Fruit fly (Drosophila melanogaster): ENCODE results near the gene CG3430.

The CG3430 gene

DNA sequence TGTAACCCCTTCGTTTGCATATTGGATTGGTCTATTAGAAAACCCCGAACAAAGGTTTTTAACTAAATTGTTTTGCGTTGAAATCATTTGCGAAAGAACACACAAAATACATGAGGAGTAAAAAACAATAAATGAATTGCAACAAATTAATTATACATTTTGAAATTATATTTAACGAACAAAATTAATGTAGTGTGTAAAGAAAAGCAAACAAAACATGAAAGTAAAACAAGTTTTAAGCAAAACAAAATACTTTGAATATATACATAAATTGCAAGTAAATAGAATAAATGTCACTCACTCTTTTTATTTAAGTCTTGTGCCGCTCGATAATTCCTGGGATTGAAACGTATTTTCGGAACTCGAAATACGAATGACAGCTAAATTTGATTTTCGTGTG is 25.0 kb upstream of the CG3430 start, which contains the start of gene CG43232:
Gene CG43232 (plus strand): TSS at position 301 of the 400 bp plus-strand sequence.
- no peak for TF ChIP-seq Sry-δ (GFP tag; optimal IDR thresholded peaks at IDR 0.05)
- no peak for TF ChIP-seq ap (GFP tag; IDR thresholded peaks at IDR 0.05)
- TF ChIP-seq CTCF (GFP tag; optimal IDR thresholded peaks at IDR 0.05): no peak
- no peak for TF ChIP-seq ttk (GFP tag; IDR thresholded peaks at IDR 0.05)
- no peak for TF ChIP-seq zen (tag; optimal IDR thresholded peaks at IDR 0.05)
- no peak for TF ChIP-seq CG5245 (GFP tag; optimal IDR thresholded peaks at IDR 0.05)
- TF ChIP-seq Mad (GFP tag; optimal IDR thresholded peaks at IDR 0.05): no peak
- TF ChIP-seq BtbVII (GFP tag; optimal IDR thresholded peaks at IDR 0.05): no peak
- TF ChIP-seq Dbx (GFP tag; IDR thresholded peaks at IDR 0.05): no peak
- no peak for TF ChIP-seq CG9609 (GFP tag; optimal IDR thresholded peaks at IDR 0.05)
- no peak for TF ChIP-seq CG9876 (GFP tag; optimal IDR thresholded peaks at IDR 0.05)
- no peak for TF ChIP-seq Antp (GFP tag; optimal IDR thresholded peaks at IDR 0.05)
- TF ChIP-seq CG31441 (GFP tag; IDR thresholded peaks at IDR 0.05): no peak
- no peak for TF ChIP-seq lbe (GFP tag; optimal IDR thresholded peaks at IDR 0.05)

DNA sequence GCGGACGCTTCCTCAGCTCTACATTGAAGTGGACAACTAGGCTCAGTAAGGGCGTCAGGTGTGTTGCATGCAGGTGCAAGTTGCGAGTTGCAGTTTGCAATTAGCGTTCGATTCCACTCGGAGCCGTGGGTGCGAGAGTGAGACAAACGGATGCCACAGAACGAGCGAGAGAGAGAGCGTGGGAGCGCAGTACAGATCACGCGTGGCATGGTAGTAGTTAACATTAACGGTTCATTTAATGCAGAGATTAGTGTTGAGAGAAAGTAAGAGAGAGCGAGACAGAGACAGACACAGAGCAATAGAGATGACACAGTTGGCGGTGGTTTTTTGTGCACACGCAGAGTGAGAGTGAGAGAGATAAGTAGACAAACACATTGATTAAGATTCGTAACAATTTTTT is 17.1 kb upstream of the CG3430 start:
- TF ChIP-seq Opbp (GFP tag; IDR thresholded peaks at IDR 0.05; ENCODE audit: partially characterized antibody): peak; percentile 46; the same call in 1 of the 3 replicates
- no peak for TF ChIP-seq dimm (GFP tag; IDR thresholded peaks at IDR 0.05)
- no peak for TF ChIP-seq CG31441 (GFP tag; IDR thresholded peaks at IDR 0.05)
- TF ChIP-seq MBD-R2 (GFP tag; IDR thresholded peaks at IDR 0.05): peak; percentile 32; the same call in 1 of the 2 replicates
- TF ChIP-seq stwl (tag; optimal IDR thresholded peaks at IDR 0.05): peak; percentile 42
- TF ChIP-seq CG8924 (tag; optimal IDR thresholded peaks at IDR 0.05): peak; percentile 16
- TF ChIP-seq CG2199 (GFP tag; IDR thresholded peaks at IDR 0.05): 0 out of 3 replicates have a peak, but pooled peaks have one; percentile 56
- no peak for TF ChIP-seq croc (GFP tag; conservative IDR thresholded peaks at IDR 0.05)
- TF ChIP-seq CG15479 (GFP tag; optimal IDR thresholded peaks at IDR 0.05): peak; percentile 49
- TF ChIP-seq CG1832 (GFP tag; optimal IDR thresholded peaks at IDR 0.05): peak; percentile 76
- peak; percentile 1 to 17 for TF ChIP-seq tll (GFP tag; optimal IDR thresholded peaks at IDR 0.05)
- peak in 1 of 2 experiments; percentile 35 for TF ChIP-seq Trl (optimal IDR thresholded peaks at IDR 0.05)
- TF ChIP-seq Trl (GFP tag; optimal IDR thresholded peaks at IDR 0.05): no peak
- TF ChIP-seq CG8478 (optimal IDR thresholded peaks at IDR 0.05): peak; percentile 75
- TF ChIP-seq cg (GFP tag; optimal IDR thresholded peaks at IDR 0.05): peak; percentile 39
- TF ChIP-seq BEAF-32 (GFP tag; optimal IDR thresholded peaks at IDR 0.05): peak; percentile 9
- peak; percentile 33 for TF ChIP-seq CG8290 (GFP tag; optimal IDR thresholded peaks at IDR 0.05)
- peak in 1 of 2 experiments; percentile 35 for TF ChIP-seq CG8290 (tag; optimal IDR thresholded peaks at IDR 0.05)
- TF ChIP-seq Mes4 (GFP tag; optimal IDR thresholded peaks at IDR 0.05): no peak
- TF ChIP-seq ac (GFP tag; optimal IDR thresholded peaks at IDR 0.05): peak; percentile 24
- peak; percentile 18; the same call in 1 of the 2 replicates for TF ChIP-seq vvl (GFP tag; IDR thresholded peaks at IDR 0.05)
- no peak for TF ChIP-seq knrl (GFP tag; IDR thresholded peaks at IDR 0.05; ENCODE audit: partially characterized antibody)
- peak; percentile 60 for TF ChIP-seq zen (tag; optimal IDR thresholded peaks at IDR 0.05)
- TF ChIP-seq z (GFP tag; IDR thresholded peaks at IDR 0.05): 0 out of 3 replicates have a peak, but pooled peaks have one; percentile 46
- TF ChIP-seq chm (GFP tag; IDR thresholded peaks at IDR 0.05): 0 out of 2 replicates have a peak, but pooled peaks have one; percentile 44
- 0 out of 3 replicates have a peak, but pooled peaks have one; percentile 6 for TF ChIP-seq row (GFP tag; IDR thresholded peaks at IDR 0.05)
- TF ChIP-seq Sry-δ (GFP tag; optimal IDR thresholded peaks at IDR 0.05): peak; percentile 51
- peak; percentile 88 for TF ChIP-seq CG10321 (GFP tag; IDR thresholded peaks at IDR 0.05)
- no peak for TF ChIP-seq ssp (GFP tag; IDR thresholded peaks at IDR 0.05)
- peak; percentile 50 for TF ChIP-seq Sry-β (GFP tag; optimal IDR thresholded peaks at IDR 0.05)
- TF ChIP-seq bbx (GFP tag; IDR thresholded peaks at IDR 0.05; ENCODE audit: partially characterized antibody): 0 out of 2 replicates have a peak, but pooled peaks have one; percentile 40

All from whole organism, embryonic.